Worm (Caenorhabditis elegans) whole organism, L4 larva: ENCODE data around the gene K11H3.3.

Experiments used
- D1046.2 ChIP-seq: fragments of 200-800 bp; sonication (Bioruptor generic); IDR thresholded peaks from 2 replicates; pipeline ENCODE4 v1.3.6; 2022; ENCODE audit warnings: missing genetic modification characterization, missing compliant biosample characterization
- F37D6.2 ChIP-seq: sonication (generic microtip); optimal IDR thresholded peaks from 2 replicates; lab custom pipeline; 2016; ENCODE audit warnings: mild to moderate bottlenecking, missing genetic modification characterization, missing compliant biosample characterization
- F44E2.7 ChIP-seq: fragments of 200-800 bp; sonication (Bioruptor generic); IDR thresholded peaks from 2 replicates; pipeline ENCODE4 v2.1.2; 2022; ENCODE audit warnings: missing genetic modification characterization, missing compliant biosample characterization
- T20F7.1 ChIP-seq: fragments of 200-800 bp; sonication (Bioruptor generic); optimal IDR thresholded peaks from 2 replicates; lab custom pipeline; 2018; ENCODE audit warnings: mild to moderate bottlenecking, missing genetic modification characterization, missing compliant biosample characterization
- T26A8.4 ChIP-seq: fragments of 200-800 bp; sonication (Bioruptor generic); IDR thresholded peaks from 2 replicates; pipeline ENCODE4 v1.3.6; 2022; ENCODE audit warnings: missing genetic modification characterization, missing compliant biosample characterization
- Y105C5A.15 ChIP-seq: fragments of 200-800 bp; sonication (Bioruptor generic); IDR thresholded peaks from 2 replicates; pipeline ENCODE4 v1.3.6; 2022; ENCODE audit warnings: missing genetic modification characterization, missing compliant biosample characterization
- Y5F2A.4 ChIP-seq: fragments of 200-800 bp; sonication (Bioruptor generic); optimal IDR thresholded peaks from 2 replicates; lab custom pipeline; 2018; ENCODE audit warnings: mild to moderate bottlenecking, missing genetic modification characterization, missing compliant biosample characterization
- Y75B8A.6 ChIP-seq: fragments of 200-800 bp; sonication (Bioruptor generic); IDR thresholded peaks from 2 replicates; pipeline ENCODE4 v1.3.6; 2022; ENCODE audit warnings: missing genetic modification reagents, missing genetic modification characterization, missing compliant biosample characterization
- ZK546.5 ChIP-seq, 2 experiments: sonication (generic microtip); optimal IDR thresholded peaks; 2 replicates each; lab custom pipeline; 2017; ENCODE audit warnings: missing biosample characterization in 2 of 2, missing genetic modification characterization in 2 of 2
- attf-4 ChIP-seq: sonication (generic microtip); optimal IDR thresholded peaks from 3 replicates; lab custom pipeline; 2017; ENCODE audit warnings: missing biosample characterization, missing genetic modification characterization
- ceh-20 ChIP-seq: fragments of 200-800 bp; sonication (Bioruptor generic); IDR thresholded peaks from 2 replicates; pipeline ENCODE4 v1.3.6; 2022; ENCODE audit warnings: missing genetic modification reagents, missing genetic modification characterization, missing compliant biosample characterization
- ceh-32 ChIP-seq: sonication (generic microtip); optimal IDR thresholded peaks from 2 replicates; lab custom pipeline; 2016; ENCODE audit warnings: mild to moderate bottlenecking, missing genetic modification characterization, missing compliant biosample characterization; ENCODE audit not compliant: poor library complexity
- ces-1 ChIP-seq: fragments of 150-350 bp; sonication (generic microtip); optimal IDR thresholded peaks from 4 replicates; lab custom pipeline; 2014; ENCODE audit warnings: missing biosample characterization, missing genetic modification reagents, missing genetic modification characterization
- daf-16 ChIP-seq, 3 experiments: sonication (generic microtip); optimal IDR thresholded peaks; 2 replicates each; lab custom pipeline; 2016 to 2017; ENCODE audit warnings: missing genetic modification characterization in 3 of 3, missing genetic modification reagents in 3 of 3, mild to moderate bottlenecking in 2 of 3, missing compliant biosample characterization in 2 of 3, missing biosample characterization in 1 of 3, moderate library complexity in 1 of 3
- dmd-6 ChIP-seq: fragments of 200-800 bp; sonication (Bioruptor generic); IDR thresholded peaks from 2 replicates; pipeline ENCODE4 v1.3.6; 2022; ENCODE audit warnings: missing genetic modification reagents, missing genetic modification characterization, missing compliant biosample characterization
- dmd-9 ChIP-seq: fragments of 200-800 bp; sonication (Bioruptor generic); IDR thresholded peaks from 2 replicates; pipeline ENCODE4 v1.3.6; 2022; ENCODE audit warnings: missing genetic modification reagents, missing genetic modification characterization, missing compliant biosample characterization
- dve-1 ChIP-seq: sonication (generic microtip); optimal IDR thresholded peaks from 2 replicates; lab custom pipeline; 2017; ENCODE audit warnings: antibody characterized with exemption, mild to moderate bottlenecking, missing genetic modification characterization, missing compliant biosample characterization; ENCODE audit not compliant: insufficient read depth
- hlh-11 ChIP-seq: fragments of 200-800 bp; sonication (Bioruptor generic); optimal IDR thresholded peaks from 2 replicates; lab custom pipeline; 2018; ENCODE audit warnings: mild to moderate bottlenecking, missing genetic modification characterization, missing compliant biosample characterization
- hlh-30 ChIP-seq: sonication (generic microtip); optimal IDR thresholded peaks from 2 replicates; lab custom pipeline; 2017; ENCODE audit warnings: antibody characterized with exemption, mild to moderate bottlenecking, missing genetic modification characterization, missing compliant biosample characterization; ENCODE audit not compliant: insufficient read depth
- lin-15B ChIP-seq: fragments of 150-350 bp; sonication (generic microtip); optimal IDR thresholded peaks from 3 replicates; lab custom pipeline; 2014; ENCODE audit warnings: missing biosample characterization, missing genetic modification characterization
- lin-29 ChIP-seq: fragments of 200-800 bp; sonication (Bioruptor generic); IDR thresholded peaks from 2 replicates; pipeline ENCODE4 v1.3.6; 2022; ENCODE audit warnings: missing genetic modification reagents, missing genetic modification characterization, missing compliant biosample characterization
- lin-38 ChIP-seq: fragments of 200-800 bp; sonication (Bioruptor generic); IDR thresholded peaks from 2 replicates; pipeline ENCODE4 v1.3.6; 2022; ENCODE audit warnings: missing genetic modification reagents, missing genetic modification characterization, missing compliant biosample characterization
- mdl-1 ChIP-seq, 2 experiments: fragments of 150-350 bp in 1 of 2; sonication (generic microtip) in 1 of 2; optimal IDR thresholded peaks; 2 replicates each; lab custom pipeline; 2014 to 2017; ENCODE audit warnings: missing biosample characterization in 2 of 2, missing genetic modification characterization in 2 of 2
- mep-1 ChIP-seq: fragments of 150-350 bp; sonication (generic microtip); optimal IDR thresholded peaks from 3 replicates; lab custom pipeline; 2014; ENCODE audit warnings: missing biosample characterization, missing genetic modification characterization
- mxl-2 ChIP-seq: fragments of 200-800 bp; sonication (Bioruptor generic); conservative IDR thresholded peaks from 2 replicates; pipeline ENCODE4 v1.3.6; 2022; ENCODE audit warnings: missing genetic modification reagents, missing genetic modification characterization, missing compliant biosample characterization
- mxl-3 ChIP-seq: fragments of 200-800 bp; sonication (Bioruptor generic); optimal IDR thresholded peaks from 2 replicates; lab custom pipeline; 2018; ENCODE audit warnings: mild to moderate bottlenecking, missing genetic modification characterization, missing compliant biosample characterization
- nhr-10 ChIP-seq: fragments of 150-350 bp; optimal IDR thresholded peaks from 2 replicates; lab custom pipeline; 2014; ENCODE audit warnings: missing biosample characterization, missing genetic modification characterization
- nhr-102 ChIP-seq: sonication (generic microtip); optimal IDR thresholded peaks from 2 replicates; lab custom pipeline; 2016; ENCODE audit warnings: mild to moderate bottlenecking, missing genetic modification characterization, moderate library complexity, missing compliant biosample characterization
- nhr-28 ChIP-seq: fragments of 150-350 bp; optimal IDR thresholded peaks from 2 replicates; lab custom pipeline; 2014; ENCODE audit warnings: missing biosample characterization, missing genetic modification characterization
- nhr-77 ChIP-seq: fragments of 150-350 bp; optimal IDR thresholded peaks from 2 replicates; lab custom pipeline; 2014; ENCODE audit warnings: missing biosample characterization, missing genetic modification characterization
- pha-4 ChIP-seq, 2 experiments: fragments of 150-350 bp in 1 of 2; fragments of 200-800 bp in 1 of 2; sonication (Bioruptor generic) in 1 of 2; IDR thresholded peaks in 1 of 2; optimal IDR thresholded peaks in 1 of 2; 2 replicates each; pipeline versions ENCODE4 v1.3.6 to Lab custom; 2014 to 2022; ENCODE audit warnings: missing genetic modification characterization in 2 of 2, missing genetic modification reagents in 2 of 2, missing biosample characterization in 1 of 2, missing compliant biosample characterization in 1 of 2
- php-3 ChIP-seq: fragments of 200-800 bp; sonication (Bioruptor generic); IDR thresholded peaks from 2 replicates; pipeline ENCODE4 v1.3.6; 2022; ENCODE audit warnings: missing genetic modification reagents, missing genetic modification characterization, missing compliant biosample characterization
- pqm-1 ChIP-seq: sonication (generic microtip); optimal IDR thresholded peaks from 2 replicates; lab custom pipeline; 2017; ENCODE audit warnings: missing biosample characterization, missing genetic modification characterization
- tra-1 ChIP-seq: fragments of 200-800 bp; sonication (Bioruptor generic); IDR thresholded peaks from 2 replicates; pipeline ENCODE4 v1.3.6; 2022; ENCODE audit warnings: missing genetic modification reagents, missing genetic modification characterization, missing compliant biosample characterization
- unc-62 ChIP-seq, 3 experiments: fragments of 150-350 bp in 1 of 3; sonication (generic microtip); optimal IDR thresholded peaks in 2 of 3; peaks in 1 of 3; 1 replicate in 1 of 3; 2 replicates in 2 of 3; lab custom pipeline; 2014 to 2017; ENCODE audit warnings: missing biosample characterization in 3 of 3, missing genetic modification characterization in 3 of 3, missing genetic modification reagents in 3 of 3, missing genotype in 1 of 3
- zag-1 ChIP-seq: fragments of 150-350 bp; optimal IDR thresholded peaks from 2 replicates; lab custom pipeline; 2014; ENCODE audit warnings: missing biosample characterization, missing genetic modification characterization
- zip-2 ChIP-seq: fragments of 150-350 bp; optimal IDR thresholded peaks from 2 replicates; lab custom pipeline; 2014; ENCODE audit warnings: missing biosample characterization, missing genetic modification characterization

K11H3.3 gene

DNA sequence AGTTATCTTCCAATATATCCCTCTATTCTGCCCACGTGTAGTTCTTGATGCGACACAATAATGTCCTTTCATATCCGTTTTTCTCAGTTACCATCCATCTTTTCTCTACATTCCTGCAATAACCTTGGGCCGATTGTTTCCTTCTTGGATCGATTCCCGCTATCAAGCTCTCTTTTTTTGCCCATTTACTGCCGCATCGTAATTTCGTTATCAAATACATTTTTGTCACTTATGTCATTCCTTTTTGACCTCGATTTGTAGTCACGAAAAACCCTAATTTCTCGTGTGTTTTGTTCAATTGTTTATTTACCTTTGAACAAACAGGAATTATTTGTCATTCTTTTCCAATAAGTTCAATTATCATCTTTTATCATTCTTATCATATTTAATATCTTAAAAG lies 1.7 kb upstream of the K11H3.3 start:
- TF ChIP-seq daf-16 (GFP tag; optimal IDR thresholded peaks at IDR 0.05; lab: Kevin White, UChicago) (no peak), daf-16 (tag; optimal IDR thresholded peaks at IDR 0.05; lab: Kevin White, UChicago) (peak; percentile 94), Y105C5A.15 (no peak), Y75B8A.6 (GFP tag; lab: Robert Waterston, UW) (no peak), mxl-3 (peak; percentile 47), ces-1 (GFP tag; lab: Kevin White, UChicago) (no peak), hlh-11 (tag; lab: Kevin White, UChicago) (peak; percentile 58), ceh-32 (no peak), ZK546.5 (tag; optimal IDR thresholded peaks at IDR 0.05; lab: Kevin White, UChicago) (no peak), mep-1 (tag; lab: Kevin White, UChicago) (peak; percentile 6), lin-38 (GFP tag; lab: Robert Waterston, UW) (no peak), dmd-9 (GFP tag; lab: Robert Waterston, UW) (no peak), dve-1 (tag; lab: Kevin White, UChicago) (peak; percentile 85), lin-15B (tag; lab: Kevin White, UChicago) (no peak), lin-29 (no peak), zip-2 (tag; lab: Kevin White, UChicago) (no peak), zag-1 (tag; lab: Kevin White, UChicago) (no peak), F37D6.2 (tag; lab: Kevin White, UChicago) (no peak), pqm-1 (peak; percentile 45), unc-62 (GFP tag; optimal IDR thresholded peaks at IDR 0.05 in 1 of 2; lab: Kevin White, UChicago) (peak in 1 of 2 experiments; percentile 73), unc-62 (tag; optimal IDR thresholded peaks at IDR 0.05; lab: Kevin White, UChicago) (no peak), nhr-28 (peak; percentile 87), pha-4 (GFP tag; IDR thresholded peaks at IDR 0.05; lab: Robert Waterston, UW) (no peak), pha-4 (tag; optimal IDR thresholded peaks at IDR 0.05; lab: Kevin White, UChicago) (no peak), tra-1 (GFP tag; lab: Robert Waterston, UW) (0 out of 2 replicates have a peak, but pooled peaks have one; percentile 43), hlh-30 (tag; lab: Kevin White, UChicago) (peak; percentile 57), T20F7.1 (no peak), F44E2.7 (GFP tag; lab: Robert Waterston, UW) (no peak), attf-4 (tag; lab: Kevin White, UChicago) (no peak), mdl-1 (tag; optimal IDR thresholded peaks at IDR 0.05; lab: Kevin White, UChicago) (peak in 1 of 2 experiments; percentile 54), php-3 (GFP tag; lab: Robert Waterston, UW) (peak; percentile 65), nhr-77 (peak; percentile 33), D1046.2 (GFP tag; lab: Robert Waterston, UW) (no peak), nhr-102 (peak; percentile 10), dmd-6 (GFP tag; lab: Robert Waterston, UW) (peak; percentile 63), Y5F2A.4 (no peak), T26A8.4 (GFP tag; lab: Robert Waterston, UW) (no peak)

DNA sequence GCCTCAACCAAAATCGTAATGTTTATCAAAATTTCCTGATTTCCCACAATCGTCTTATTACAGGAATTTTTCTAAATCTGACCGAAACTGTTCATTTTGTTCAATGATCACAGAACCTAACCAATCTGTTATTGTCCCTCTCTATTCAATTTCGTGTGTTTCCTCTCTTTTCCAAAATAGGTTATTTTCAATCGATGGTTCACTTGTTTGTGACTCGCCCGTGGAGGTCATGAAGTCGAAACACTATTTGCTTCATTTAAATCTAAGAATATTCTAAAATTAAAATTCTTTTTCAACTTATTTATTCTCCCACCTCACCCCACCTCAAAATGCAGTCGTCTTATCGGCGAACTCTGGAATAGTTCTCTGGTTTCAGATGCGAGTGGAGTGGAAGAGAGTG lies 777 bp upstream of the K11H3.3 start:
- TF ChIP-seq nhr-10 (peak; percentile 10), mxl-2 (GFP tag; lab: Robert Waterston, UW) (no peak), dve-1 (tag; lab: Kevin White, UChicago) (peak; percentile 8), daf-16 (GFP tag; optimal IDR thresholded peaks at IDR 0.05; lab: Kevin White, UChicago) (no peak), daf-16 (tag; optimal IDR thresholded peaks at IDR 0.05; lab: Kevin White, UChicago) (peak; percentile 62), dmd-6 (GFP tag; lab: Robert Waterston, UW) (peak; percentile 39; the same call in 1 of the 2 replicates), ceh-20 (GFP tag; lab: Robert Waterston, UW) (no peak), nhr-28 (peak; percentile 51), hlh-11 (tag; lab: Kevin White, UChicago) (peak; percentile 18)
